Fruit fly (Drosophila melanogaster): ENCODE results near the gene Pgant4.

The Pgant4 gene

dm6 chr2L:3465918-3466727 lies 6.3 kb upstream of the Pgant4 start, which contains the start of the genes msl-2 and ND-PDSW (continued):
- TF ChIP-seq sisA (GFP tag; IDR thresholded peaks at IDR 0.05) (no peak), zf30C (GFP tag; optimal IDR thresholded peaks at IDR 0.05) (no peak), Nf-YB (GFP tag; optimal IDR thresholded peaks at IDR 0.05) (no peak), CG13123 (GFP tag; optimal IDR thresholded peaks at IDR 0.05) (no peak), sr (GFP tag; IDR thresholded peaks at IDR 0.05) (no peak), tgo (GFP tag; IDR thresholded peaks at IDR 0.05) (no peak), Nf-YA (GFP tag; IDR thresholded peaks at IDR 0.05) (no peak), bsh (GFP tag; optimal IDR thresholded peaks at IDR 0.05) (no peak), gro (GFP tag; optimal IDR thresholded peaks at IDR 0.05) (peak; percentile 14), Nf-YC (tag; optimal IDR thresholded peaks at IDR 0.05) (no peak), CG15479 (GFP tag; optimal IDR thresholded peaks at IDR 0.05) (peak; percentile 5), eve (GFP tag; optimal IDR thresholded peaks at IDR 0.05) (no peak), Jarid2 (GFP tag; optimal IDR thresholded peaks at IDR 0.05) (no peak), sim (GFP tag; IDR thresholded peaks at IDR 0.05) (no peak), ken (GFP tag; IDR thresholded peaks at IDR 0.05) (no peak), CG11398 (GFP tag; optimal IDR thresholded peaks at IDR 0.05) (no peak), Mrtf (GFP tag; IDR thresholded peaks at IDR 0.05) (no peak), Kr (GFP tag; optimal IDR thresholded peaks at IDR 0.05) (no peak), zen (tag; optimal IDR thresholded peaks at IDR 0.05) (peak; percentile 41), psq (GFP tag; optimal IDR thresholded peaks at IDR 0.05) (no peak), zen2 (GFP tag; IDR thresholded peaks at IDR 0.05; ENCODE audit: partially characterized antibody) (no peak), corto (GFP tag; optimal IDR thresholded peaks at IDR 0.05) (no peak), CHES-1-like (GFP tag; optimal IDR thresholded peaks at IDR 0.05) (peak; percentile 36), CG9609 (GFP tag; optimal IDR thresholded peaks at IDR 0.05) (no peak), CG18619 (GFP tag; optimal IDR thresholded peaks at IDR 0.05) (no peak), HHEX (GFP tag; optimal IDR thresholded peaks at IDR 0.05) (no peak), CG9727 (GFP tag; optimal IDR thresholded peaks at IDR 0.05) (no peak), NK7.1 (GFP tag; optimal IDR thresholded peaks at IDR 0.05) (no peak), Aef1 (GFP tag; IDR thresholded peaks at IDR 0.05) (no peak), CG8359 (GFP tag; optimal IDR thresholded peaks at IDR 0.05; ENCODE audit: borderline replicate concordance) (no peak), NC2α (GFP tag; optimal IDR thresholded peaks at IDR 0.05) (no peak), chinmo (GFP tag; IDR thresholded peaks at IDR 0.05; ENCODE audit: partially characterized antibody) (0 out of 4 replicates have a peak, but pooled peaks have one; percentile 65), grau (tag; optimal IDR thresholded peaks at IDR 0.05) (no peak), repo (GFP tag; optimal IDR thresholded peaks at IDR 0.05) (no peak), CG5245 (GFP tag; optimal IDR thresholded peaks at IDR 0.05) (no peak), amos (GFP tag; IDR thresholded peaks at IDR 0.05; ENCODE audit: partially characterized antibody) (peak; percentile 7; the same call in 1 of the 2 replicates), CG11085 (GFP tag; IDR thresholded peaks at IDR 0.05) (no peak), CG16815 (GFP tag; optimal IDR thresholded peaks at IDR 0.05) (no peak), pfk (GFP tag; optimal IDR thresholded peaks at IDR 0.05) (no peak), scrt (GFP tag; optimal IDR thresholded peaks at IDR 0.05) (no peak), toy (GFP tag; IDR thresholded peaks at IDR 0.05) (no peak), BEAF-32 (GFP tag; optimal IDR thresholded peaks at IDR 0.05) (peak; percentile 42), gfzf (GFP tag; optimal IDR thresholded peaks at IDR 0.05) (peak; percentile 98), CG31224 (GFP tag; IDR thresholded peaks at IDR 0.05) (no peak), Hr3 (GFP tag; optimal IDR thresholded peaks at IDR 0.05) (no peak), CG33557 (GFP tag; optimal IDR thresholded peaks at IDR 0.05) (no peak), Hr39 (optimal IDR thresholded peaks at IDR 0.05) (no peak), nerfin-2 (GFP tag; IDR thresholded peaks at IDR 0.05; ENCODE audit: partially characterized antibody) (no peak), Sry-β (GFP tag; optimal IDR thresholded peaks at IDR 0.05) (peak; percentile 16)
